Worm (Caenorhabditis elegans): Measurements from ENCODE around the gene mrps-12.

Gene mrps-12

DNA sequence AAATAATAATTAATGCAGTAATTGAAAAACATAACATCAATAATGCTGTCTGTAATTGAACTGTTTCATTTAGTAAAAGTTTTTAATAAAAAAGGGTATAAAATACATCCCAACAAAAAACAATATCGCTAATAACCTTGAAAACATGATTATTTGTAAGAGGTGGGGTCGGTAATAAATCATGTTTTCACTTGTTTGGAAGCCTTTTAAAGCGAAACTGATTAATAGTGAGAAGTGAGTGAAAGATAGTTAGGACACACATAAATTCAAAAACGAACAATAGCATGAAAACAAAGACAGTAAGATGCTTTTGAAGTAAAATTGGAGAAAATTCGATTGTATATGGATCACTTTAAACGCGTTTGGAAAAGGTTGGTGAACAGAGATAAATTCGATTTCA, 23.2 kb downstream of the mrps-12 start, which contains the start of gene try-4:
Gene try-4, minus strand, starts transcription at position 74 of the 400 bp plus-strand sequence.
- TF ChIP-seq hlh-1 (tag; optimal IDR thresholded peaks at IDR 0.05) (no peak), zip-8 (tag; optimal IDR thresholded peaks at IDR 0.05) (no peak), snpc-4 (tag; optimal IDR thresholded peaks at IDR 0.05) (no peak), ceh-39 (tag; optimal IDR thresholded peaks at IDR 0.05) (no peak), nhr-237 (tag; optimal IDR thresholded peaks at IDR 0.05) (no peak), pha-4 (tag; optimal IDR thresholded peaks at IDR 0.05) (no peak), elt-3 (tag; optimal IDR thresholded peaks at IDR 0.05) (no peak), flh-1 (GFP tag; optimal IDR thresholded peaks at IDR 0.05) (no peak), unc-120 (tag; optimal IDR thresholded peaks at IDR 0.05; ENCODE audit: poor library complexity, severe bottlenecking) (no peak), mab-5 (tag; optimal IDR thresholded peaks at IDR 0.05) (no peak), nhr-76 (tag; optimal IDR thresholded peaks at IDR 0.05) (no peak), M03D4.4 (tag; optimal IDR thresholded peaks at IDR 0.05) (no peak), blmp-1 (tag; optimal IDR thresholded peaks at IDR 0.05) (no peak), nhr-2 (tag; optimal IDR thresholded peaks at IDR 0.05) (no peak), bed-3 (GFP tag; optimal IDR thresholded peaks at IDR 0.05) (no peak), sem-2 (GFP tag; optimal IDR thresholded peaks at IDR 0.05) (no peak), elt-1 (tag; optimal IDR thresholded peaks at IDR 0.05; ENCODE audit: borderline replicate concordance, insufficient read depth) (no peak), cnd-1 (tag; optimal IDR thresholded peaks at IDR 0.05) (no peak), tbx-8 (GFP tag; optimal IDR thresholded peaks at IDR 0.05) (no peak), ceh-43 (GFP tag; optimal IDR thresholded peaks at IDR 0.05) (no peak)

DNA sequence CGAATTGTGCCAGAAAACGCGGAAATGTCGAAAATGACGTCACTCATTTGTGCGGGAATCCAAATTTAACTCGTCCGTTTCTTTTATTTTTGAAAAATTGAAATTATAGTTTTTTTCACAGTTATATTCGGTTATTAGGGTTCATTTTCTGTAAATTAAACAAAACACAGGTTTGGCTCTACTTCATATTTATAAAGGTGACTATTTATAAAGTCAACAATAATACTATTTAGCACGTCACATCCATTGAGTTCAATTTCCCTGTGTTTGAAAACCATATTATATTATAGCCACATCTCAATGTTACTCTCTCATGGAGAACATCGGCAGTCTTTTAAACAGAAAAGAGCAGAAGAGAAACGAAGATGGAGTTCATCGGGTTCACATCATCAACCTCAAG, 24.8 kb downstream of the mrps-12 start, which contains the start of gene twk-35:
Gene twk-35, plus strand, starts transcription at position 301 of the 400 bp plus-strand sequence.
- no peak for TF ChIP-seq nhr-12 (tag; optimal IDR thresholded peaks at IDR 0.05)
- TF ChIP-seq mls-2 (tag; optimal IDR thresholded peaks at IDR 0.05) = no peak
- TF ChIP-seq ceh-83 (GFP tag; optimal IDR thresholded peaks at IDR 0.05) = no peak
- TF ChIP-seq unc-120 (tag; optimal IDR thresholded peaks at IDR 0.05; ENCODE audit: poor library complexity, severe bottlenecking) = no peak
- TF ChIP-seq zip-8 (tag; optimal IDR thresholded peaks at IDR 0.05) = no peak
- no peak for TF ChIP-seq sem-2 (GFP tag; optimal IDR thresholded peaks at IDR 0.05)
- no peak for TF ChIP-seq snpc-4 (tag; optimal IDR thresholded peaks at IDR 0.05)
- TF ChIP-seq lin-32 (GFP tag; optimal IDR thresholded peaks at IDR 0.05) = no peak
- no peak for TF ChIP-seq lsy-2 (tag; optimal IDR thresholded peaks at IDR 0.05)
- TF ChIP-seq unc-39 (tag; optimal IDR thresholded peaks at IDR 0.05) = no peak
- no peak for TF ChIP-seq flh-1 (GFP tag; optimal IDR thresholded peaks at IDR 0.05)
- TF ChIP-seq lin-13 (tag; optimal IDR thresholded peaks at IDR 0.05) = no peak
- no peak for TF ChIP-seq sptf-1 (tag; optimal IDR thresholded peaks at IDR 0.05)
- TF ChIP-seq hlh-1 (tag; optimal IDR thresholded peaks at IDR 0.05) = no peak
- no peak for TF ChIP-seq mab-5 (tag; optimal IDR thresholded peaks at IDR 0.05)
- TF ChIP-seq blmp-1 (tag; optimal IDR thresholded peaks at IDR 0.05) = no peak
- TF ChIP-seq pha-4 (tag; optimal IDR thresholded peaks at IDR 0.05) = no peak
- no peak for TF ChIP-seq M03D4.4 (tag; optimal IDR thresholded peaks at IDR 0.05)
- no peak for TF ChIP-seq ceh-39 (tag; optimal IDR thresholded peaks at IDR 0.05)
- no peak for TF ChIP-seq mep-1 (tag; optimal IDR thresholded peaks at IDR 0.05)

DNA sequence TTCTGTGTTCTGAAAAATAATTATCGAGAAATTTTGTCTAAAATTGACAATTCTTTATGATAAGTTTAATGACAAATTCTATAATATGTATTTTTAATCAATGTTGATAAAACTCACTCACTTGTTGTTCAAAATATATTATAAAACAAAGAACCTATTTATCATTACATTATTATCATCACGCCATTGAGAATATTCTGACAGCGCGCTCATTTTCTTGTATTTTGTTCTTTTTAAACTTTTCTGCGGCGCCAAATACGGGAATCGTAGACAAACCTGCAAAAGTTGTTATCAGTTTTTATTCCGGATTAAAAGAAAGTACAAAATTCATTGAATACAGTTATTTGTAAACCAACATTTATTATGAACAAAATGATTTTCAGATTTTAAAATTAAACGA, 28.5 kb downstream of the mrps-12 start:
- TF ChIP-seq bed-3 (GFP tag; optimal IDR thresholded peaks at IDR 0.05) (no peak), mep-1 (tag; optimal IDR thresholded peaks at IDR 0.05) (no peak), snpc-4 (tag; optimal IDR thresholded peaks at IDR 0.05) (no peak), zip-8 (tag; optimal IDR thresholded peaks at IDR 0.05) (no peak), lin-32 (GFP tag; optimal IDR thresholded peaks at IDR 0.05) (no peak), nhr-28 (tag; optimal IDR thresholded peaks at IDR 0.05) (no peak), ztf-11 (tag; optimal IDR thresholded peaks at IDR 0.05) (no peak), pha-4 (tag; optimal IDR thresholded peaks at IDR 0.05) (no peak), nhr-12 (tag; optimal IDR thresholded peaks at IDR 0.05) (no peak), lin-13 (tag; optimal IDR thresholded peaks at IDR 0.05) (no peak), ceh-83 (GFP tag; optimal IDR thresholded peaks at IDR 0.05) (no peak), ceh-43 (GFP tag; optimal IDR thresholded peaks at IDR 0.05) (no peak), tbx-8 (GFP tag; optimal IDR thresholded peaks at IDR 0.05) (no peak), drap-1 (GFP tag; optimal IDR thresholded peaks at IDR 0.05) (no peak), elt-1 (tag; optimal IDR thresholded peaks at IDR 0.05; ENCODE audit: borderline replicate concordance, insufficient read depth) (no peak)

DNA sequence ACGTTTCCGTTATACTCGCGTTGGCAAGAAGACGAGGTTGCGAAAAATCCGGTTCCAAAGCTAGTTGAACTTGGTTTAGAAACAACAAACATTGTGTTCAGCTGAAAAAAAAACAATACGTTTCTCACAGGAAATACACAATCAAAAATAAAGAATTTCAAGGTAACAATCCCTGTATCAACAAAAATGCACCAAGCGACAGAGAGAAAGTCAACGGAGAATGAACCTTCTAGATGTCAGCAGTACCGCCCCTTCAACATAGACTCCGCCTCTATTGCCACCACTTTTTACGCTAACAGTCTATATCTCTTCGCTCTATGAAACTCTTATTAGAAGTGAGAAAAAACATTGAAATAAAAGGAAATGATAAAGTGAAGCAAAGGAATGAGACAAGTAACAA, 30.4 kb downstream of the mrps-12 start, which contains the start of gene F31D4.8:
Gene F31D4.8, minus strand, starts transcription at position 101 of the 400 bp plus-strand sequence.
- TF ChIP-seq nhr-76 (tag; optimal IDR thresholded peaks at IDR 0.05) = no peak
- TF ChIP-seq nhr-237 (tag; optimal IDR thresholded peaks at IDR 0.05) = no peak
- no peak for TF ChIP-seq ceh-83 (GFP tag; optimal IDR thresholded peaks at IDR 0.05)
- TF ChIP-seq nhr-12 (tag; optimal IDR thresholded peaks at IDR 0.05) = no peak
- TF ChIP-seq elt-3 (tag; optimal IDR thresholded peaks at IDR 0.05) = no peak
- no peak for TF ChIP-seq nhr-28 (tag; optimal IDR thresholded peaks at IDR 0.05)
- no peak for TF ChIP-seq unc-62 (GFP tag; optimal IDR thresholded peaks at IDR 0.05)
- no peak for TF ChIP-seq unc-39 (tag; optimal IDR thresholded peaks at IDR 0.05)
- TF ChIP-seq bed-3 (GFP tag; optimal IDR thresholded peaks at IDR 0.05) = no peak
- TF ChIP-seq M03D4.4 (tag; optimal IDR thresholded peaks at IDR 0.05) = no peak
- no peak for TF ChIP-seq hlh-1 (tag; optimal IDR thresholded peaks at IDR 0.05)
- TF ChIP-seq ceh-43 (GFP tag; optimal IDR thresholded peaks at IDR 0.05) = no peak
- TF ChIP-seq cnd-1 (tag; optimal IDR thresholded peaks at IDR 0.05) = no peak
- no peak for TF ChIP-seq pha-4 (tag; optimal IDR thresholded peaks at IDR 0.05)
- no peak for TF ChIP-seq lin-13 (tag; optimal IDR thresholded peaks at IDR 0.05)
- TF ChIP-seq ham-2 (GFP tag; optimal IDR thresholded peaks at IDR 0.05) = no peak
